Worm (Caenorhabditis elegans) whole organism, young adult: Measurements from ENCODE around the gene ZK218.1.
A peak's percentile ranks its signal among the peaks of the same experiment; 100 is the strongest.

Source experiments
- B0019.2 ChIP-seq: fragments of 200-800 bp; sonication (Bioruptor generic); conservative IDR thresholded peaks from 2 replicates; pipeline ENCODE4 v1.3.6; 2022; ENCODE audit warnings: missing genetic modification reagents, missing genetic modification characterization, missing compliant biosample characterization
- B0261.1 ChIP-seq: sonication (generic microtip); optimal IDR thresholded peaks from 2 replicates; lab custom pipeline; 2016; ENCODE audit warnings: mild to moderate bottlenecking, missing genetic modification characterization, moderate library complexity, missing compliant biosample characterization
- C06A6.2 ChIP-seq: fragments of 200-800 bp; sonication (Bioruptor generic); conservative IDR thresholded peaks from 2 replicates; pipeline ENCODE4 v1.3.6; 2022; ENCODE audit warnings: missing genetic modification characterization, missing compliant biosample characterization
- D2030.7 ChIP-seq: fragments of 200-800 bp; sonication (Bioruptor generic); IDR thresholded peaks from 2 replicates; pipeline ENCODE4 v1.3.6; 2022; ENCODE audit warnings: missing genetic modification reagents, missing genetic modification characterization, missing compliant biosample characterization
- F37B4.10 ChIP-seq: fragments of 200-800 bp; sonication (Bioruptor generic); IDR thresholded peaks from 2 replicates; pipeline ENCODE4 v1.3.6; 2022; ENCODE audit warnings: missing genetic modification characterization, missing compliant biosample characterization
- F49E8.2 ChIP-seq: sonication (generic microtip); optimal IDR thresholded peaks from 3 replicates; lab custom pipeline; 2017; ENCODE audit warnings: missing genetic modification characterization, mild to moderate bottlenecking, missing compliant biosample characterization, antibody characterized with exemption, moderate library complexity; ENCODE audit not compliant: insufficient read depth
- F55B11.4 ChIP-seq: sonication (generic microtip); optimal IDR thresholded peaks from 2 replicates; lab custom pipeline; 2016; ENCODE audit warnings: missing compliant biosample characterization, missing genetic modification characterization, borderline replicate concordance; ENCODE audit not compliant: insufficient read depth
- akir-1 ChIP-seq: fragments of 200-800 bp; sonication (Bioruptor generic); optimal IDR thresholded peaks from 2 replicates; lab custom pipeline; 2018; ENCODE audit warnings: mild to moderate bottlenecking, missing genetic modification characterization, moderate library complexity, missing compliant biosample characterization
- attf-3 ChIP-seq: fragments of 200-800 bp; sonication (Bioruptor generic); conservative IDR thresholded peaks from 2 replicates; pipeline ENCODE4 v1.3.6; 2022; ENCODE audit warnings: missing genetic modification reagents, missing genetic modification characterization, missing compliant biosample characterization
- bed-2 ChIP-seq: fragments of 200-800 bp; sonication (Bioruptor generic); IDR thresholded peaks from 2 replicates; pipeline ENCODE4 v1.3.6; 2022; ENCODE audit warnings: missing genetic modification reagents, missing genetic modification characterization, missing compliant biosample characterization
- ccch-3 ChIP-seq: fragments of 200-800 bp; sonication (Bioruptor generic); optimal IDR thresholded peaks from 2 replicates; lab custom pipeline; 2018; ENCODE audit warnings: mild to moderate bottlenecking, missing genetic modification characterization, missing compliant biosample characterization
- ceh-91 ChIP-seq: fragments of 200-800 bp; sonication (Bioruptor generic); IDR thresholded peaks from 2 replicates; pipeline ENCODE4 v1.3.6; 2022; ENCODE audit warnings: missing genetic modification reagents, missing genetic modification characterization, missing compliant biosample characterization
- die-1 ChIP-seq: sonication (generic microtip); optimal IDR thresholded peaks from 2 replicates; lab custom pipeline; 2016; ENCODE audit warnings: missing genotype, mild to moderate bottlenecking, missing genetic modification characterization, missing compliant biosample characterization
- efl-1 ChIP-seq: fragments of 150-350 bp; optimal IDR thresholded peaks from 2 replicates; lab custom pipeline; 2014; ENCODE audit warnings: missing biosample characterization, missing genetic modification reagents, missing genetic modification characterization
- egl-18 ChIP-seq: fragments of 200-800 bp; sonication (Bioruptor generic); IDR thresholded peaks from 2 replicates; pipeline ENCODE4 v1.3.6; 2022; ENCODE audit warnings: missing genetic modification reagents, missing genetic modification characterization, missing compliant biosample characterization
- gei-17 ChIP-seq: fragments of 200-800 bp; sonication (Bioruptor generic); optimal IDR thresholded peaks from 2 replicates; lab custom pipeline; 2018; ENCODE audit warnings: mild to moderate bottlenecking, missing genetic modification characterization, missing compliant biosample characterization
- hrde-1 ChIP-seq: sonication (generic microtip); optimal IDR thresholded peaks from 2 replicates; lab custom pipeline; 2016; ENCODE audit warnings: missing genetic modification characterization, mild to moderate bottlenecking, missing compliant biosample characterization, moderate library complexity, missing genotype, missing genetic modification reagents, borderline replicate concordance
- hsf-1 ChIP-seq: fragments of 200-800 bp; sonication (Bioruptor generic); IDR thresholded peaks from 2 replicates; pipeline ENCODE4 v1.3.6; 2022; ENCODE audit warnings: missing genetic modification reagents, missing genetic modification characterization, missing compliant biosample characterization
- lag-1 ChIP-seq: fragments of 200-800 bp; sonication (Bioruptor generic); IDR thresholded peaks from 2 replicates; pipeline ENCODE4 v1.3.6; 2022; ENCODE audit warnings: missing genetic modification reagents, missing genetic modification characterization, missing compliant biosample characterization
- let-526 ChIP-seq: fragments of 200-800 bp; sonication (Bioruptor generic); IDR thresholded peaks from 2 replicates; pipeline ENCODE4 v1.3.6; 2022; ENCODE audit warnings: missing genetic modification reagents, missing genetic modification characterization, missing compliant biosample characterization
- lin-35 ChIP-seq, 3 experiments: fragments of 150-350 bp in 2 of 3; sonication (generic microtip) in 1 of 3; optimal IDR thresholded peaks; 2 replicates each; lab custom pipeline; 2014 to 2018; ENCODE audit warnings: missing biosample characterization in 3 of 3, missing genetic modification characterization in 3 of 3, missing genetic modification reagents in 3 of 3
- lin-54 ChIP-seq: fragments of 200-800 bp; sonication (Bioruptor generic); optimal IDR thresholded peaks from 2 replicates; lab custom pipeline; 2018; ENCODE audit warnings: mild to moderate bottlenecking, missing genetic modification characterization, missing compliant biosample characterization
- lsl-1 ChIP-seq: fragments of 200-800 bp; sonication (Bioruptor generic); optimal IDR thresholded peaks from 2 replicates; lab custom pipeline; 2018; ENCODE audit warnings: mild to moderate bottlenecking, missing genetic modification characterization, moderate library complexity, missing compliant biosample characterization
- nfya-1 ChIP-seq: sonication (generic microtip); optimal IDR thresholded peaks from 2 replicates; lab custom pipeline; 2017; ENCODE audit warnings: antibody characterized with exemption, missing compliant biosample characterization, missing genetic modification characterization, borderline replicate concordance; ENCODE audit not compliant: insufficient read depth
- nhr-80 ChIP-seq: sonication (generic microtip); optimal IDR thresholded peaks from 2 replicates; lab custom pipeline; 2016; ENCODE audit warnings: missing genetic modification characterization, missing compliant biosample characterization
- nhr-90 ChIP-seq: sonication (generic microtip); optimal IDR thresholded peaks from 2 replicates; lab custom pipeline; 2016; ENCODE audit warnings: missing genotype, mild to moderate bottlenecking, missing genetic modification characterization, missing compliant biosample characterization
- rec-8 ChIP-seq, 2 experiments: sonication (generic microtip); optimal IDR thresholded peaks; 2 replicates each; lab custom pipeline; 2016; ENCODE audit warnings: mild to moderate bottlenecking in 2 of 2, missing genetic modification characterization in 2 of 2, missing genetic modification reagents in 2 of 2, missing genotype in 2 of 2, missing biosample characterization in 1 of 2, missing compliant biosample characterization in 1 of 2, moderate library complexity in 1 of 2
- snpc-1.3 ChIP-seq: sonication (generic microtip); optimal IDR thresholded peaks from 2 replicates; lab custom pipeline; 2017; ENCODE audit warnings: missing genetic modification characterization, mild to moderate bottlenecking, missing compliant biosample characterization, antibody characterized with exemption, moderate library complexity, missing genotype, missing genetic modification reagents; ENCODE audit not compliant: insufficient read depth
- snpc-3.4 ChIP-seq: sonication (generic microtip); optimal IDR thresholded peaks from 2 replicates; lab custom pipeline; 2017; ENCODE audit warnings: missing genetic modification characterization, mild to moderate bottlenecking, missing compliant biosample characterization, antibody characterized with exemption, moderate library complexity, missing genotype, missing genetic modification reagents
- snpc-4 ChIP-seq, 5 experiments: fragments of 150-350 bp in 1 of 5; sonication (generic microtip) in 4 of 5; optimal IDR thresholded peaks; 2 replicates each; lab custom pipeline; 2014 to 2018; ENCODE audit warnings: missing genetic modification characterization in 5 of 5, missing biosample characterization in 3 of 5, antibody characterized with exemption in 2 of 5, mild to moderate bottlenecking in 2 of 5, missing compliant biosample characterization in 2 of 5, missing genotype in 2 of 5, moderate library complexity in 2 of 5, missing genetic modification reagents in 1 of 5
- tbp1 ChIP-seq: fragments of 200-800 bp; sonication (Bioruptor generic); optimal IDR thresholded peaks from 2 replicates; lab custom pipeline; 2018; ENCODE audit warnings: mild to moderate bottlenecking, missing genetic modification characterization, missing compliant biosample characterization
- xnd-1 ChIP-seq: sonication (generic microtip); optimal IDR thresholded peaks from 2 replicates; lab custom pipeline; 2016; ENCODE audit warnings: missing genotype, missing genetic modification reagents, missing genetic modification characterization, missing compliant biosample characterization
- zfh-2 ChIP-seq: fragments of 200-800 bp; sonication (Bioruptor generic); conservative IDR thresholded peaks from 2 replicates; pipeline ENCODE4 v1.3.6; 2022; ENCODE audit warnings: missing genetic modification reagents, missing genetic modification characterization, missing compliant biosample characterization
- ztf-26 ChIP-seq: sonication (generic microtip); optimal IDR thresholded peaks from 2 replicates; lab custom pipeline; 2017; ENCODE audit warnings: missing genetic modification characterization, missing compliant biosample characterization
- ztf-3 ChIP-seq: fragments of 200-800 bp; sonication (Bioruptor generic); optimal IDR thresholded peaks from 2 replicates; lab custom pipeline; 2018; ENCODE audit warnings: mild to moderate bottlenecking, missing genetic modification characterization, missing compliant biosample characterization
- ztf-6 ChIP-seq: fragments of 200-800 bp; sonication (Bioruptor generic); IDR thresholded peaks from 2 replicates; pipeline ENCODE4 v1.3.6; 2022; ENCODE audit warnings: missing genetic modification reagents, missing genetic modification characterization, missing compliant biosample characterization

The ZK218.1 gene

DNA sequence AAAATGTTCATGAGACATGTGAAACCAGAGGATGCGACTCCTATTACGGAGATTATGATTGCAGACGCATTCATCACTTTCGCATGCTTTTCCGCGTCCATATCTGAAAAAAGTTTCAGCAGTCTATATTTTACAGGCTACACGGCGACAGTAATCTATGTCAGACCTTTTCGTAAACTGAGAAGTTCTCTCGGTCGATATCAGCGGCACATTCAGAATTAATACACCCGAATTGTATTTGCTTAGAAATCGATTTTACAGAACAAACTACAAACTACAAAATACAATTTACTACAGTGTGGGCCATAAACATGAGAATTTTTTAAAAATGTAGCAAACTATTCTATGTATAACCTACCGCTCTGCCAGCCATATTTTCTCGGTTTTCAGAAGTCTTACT is 20.8 kb upstream of the ZK218.1 start, which contains the start of gene srbc-14:
TSS of gene srbc-14 (minus strand) at position 101 of the 400 bp plus-strand sequence.
- TF ChIP-seq B0261.1 (no peak), nhr-90 (tag; lab: Kevin White, UChicago) (no peak)

DNA sequence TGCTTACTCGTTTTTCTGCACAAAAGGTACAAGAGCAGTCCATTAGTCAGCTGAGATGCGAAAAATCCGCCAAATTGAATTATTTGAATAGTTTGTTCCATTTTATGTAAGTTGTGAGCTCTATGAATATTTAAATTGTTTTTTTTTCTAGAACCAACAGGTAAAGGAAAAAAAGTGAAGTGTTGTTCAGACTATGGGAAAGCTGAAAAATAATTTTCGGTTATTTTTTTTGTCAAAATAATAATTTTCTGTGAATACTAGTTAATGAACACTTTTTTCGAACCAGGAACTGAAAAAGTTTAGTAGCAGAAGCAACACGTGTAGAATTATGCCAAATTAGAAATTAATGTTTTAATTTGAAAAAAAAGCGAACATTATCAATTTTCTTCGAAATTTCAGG is 16.5 kb upstream of the ZK218.1 start, which contains the start of gene str-125:
TSS of gene str-125 (minus strand) at position 101 of the 400 bp plus-strand sequence.
- no peak for TF ChIP-seq lsl-1 (GFP tag; lab: Kevin White, UChicago)
- TF ChIP-seq hsf-1, result no peak
- no peak for TF ChIP-seq F37B4.10 (GFP tag; lab: Robert Waterston, UW)
- no peak for TF ChIP-seq rec-8 (tag; optimal IDR thresholded peaks at IDR 0.05; lab: Kevin White, UChicago)
- TF ChIP-seq nfya-1 (tag; lab: Kevin White, UChicago), result no peak
- no peak for TF ChIP-seq egl-18
- TF ChIP-seq C06A6.2 (GFP tag; lab: Robert Waterston, UW), result no peak
- TF ChIP-seq snpc-3.4 (tag; lab: Kevin White, UChicago), result no peak
- TF ChIP-seq lag-1 (GFP tag; lab: Robert Waterston, UW), result no peak
- no peak for TF ChIP-seq lin-54 (GFP tag; lab: Kevin White, UChicago)
- no peak for TF ChIP-seq ceh-91
- TF ChIP-seq akir-1, result no peak

DNA sequence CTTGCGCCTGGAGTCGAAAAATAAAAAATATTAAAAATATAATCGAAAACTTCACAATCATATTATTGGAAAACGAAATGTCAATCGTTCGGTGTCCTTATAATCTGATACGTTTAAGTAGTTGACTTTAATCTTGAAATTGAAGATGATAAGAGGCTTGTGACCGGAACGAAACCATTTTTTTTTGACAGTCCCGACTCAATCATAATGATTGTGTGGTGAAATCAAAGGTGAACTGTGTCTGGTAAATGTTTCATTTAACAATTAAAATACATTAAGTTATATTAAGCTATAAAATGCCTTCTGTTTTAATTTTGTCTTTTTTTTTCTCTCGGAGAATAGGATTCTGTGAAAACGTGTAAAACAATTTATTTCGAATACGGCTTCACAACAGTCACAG is 14.5 kb upstream of the ZK218.1 start, which contains the start of gene T05E12.3:
TSS of gene T05E12.3 (minus strand) at position 101 of the 400 bp plus-strand sequence.
- no peak for TF ChIP-seq die-1 (tag; lab: Kevin White, UChicago)
- peak; percentile 42 for TF ChIP-seq nhr-80 (tag; lab: Kevin White, UChicago)
- TF ChIP-seq snpc-4 (GFP tag; optimal IDR thresholded peaks at IDR 0.05; lab: Kevin White, UChicago), result no peak
- peak in 1 of 4 experiments; percentile 50 for TF ChIP-seq snpc-4 (tag; optimal IDR thresholded peaks at IDR 0.05; lab: Kevin White, UChicago)
- TF ChIP-seq ztf-3, result no peak

DNA sequence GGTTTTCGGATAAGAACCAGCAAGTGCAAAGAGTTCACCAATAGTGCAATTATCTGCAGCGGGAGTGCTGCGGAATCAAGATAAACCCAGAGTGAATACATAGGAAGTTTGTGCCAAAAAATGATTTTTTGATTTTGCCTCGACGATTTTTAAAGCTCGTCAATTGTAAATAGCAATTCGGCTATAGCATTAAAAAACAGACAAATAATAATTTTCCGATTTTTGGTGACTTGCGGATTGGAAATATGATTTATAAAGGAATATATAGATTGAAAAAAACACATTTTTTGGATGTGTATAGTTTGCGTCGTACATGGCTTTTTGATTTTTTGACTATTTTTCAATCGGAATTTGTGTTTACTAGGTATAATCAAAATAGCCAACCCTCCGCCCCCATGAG is 12.6 kb upstream of the ZK218.1 start, which contains the start of gene srw-20:
TSS of gene srw-20 (minus strand) at position 101 of the 400 bp plus-strand sequence.
- TF ChIP-seq F49E8.2, result no peak
- TF ChIP-seq ccch-3 (GFP tag; lab: Kevin White, UChicago), result no peak
- no peak for TF ChIP-seq snpc-1.3 (tag; lab: Kevin White, UChicago)
- TF ChIP-seq tbp1, result no peak
- no peak for TF ChIP-seq attf-3 (GFP tag; lab: Robert Waterston, UW)
- no peak for TF ChIP-seq F55B11.4
- TF ChIP-seq let-526 (GFP tag; lab: Robert Waterston, UW), result no peak
- no peak for TF ChIP-seq nfya-1 (tag; lab: Kevin White, UChicago)
- TF ChIP-seq, all 124 proteins: peak for 0

DNA sequence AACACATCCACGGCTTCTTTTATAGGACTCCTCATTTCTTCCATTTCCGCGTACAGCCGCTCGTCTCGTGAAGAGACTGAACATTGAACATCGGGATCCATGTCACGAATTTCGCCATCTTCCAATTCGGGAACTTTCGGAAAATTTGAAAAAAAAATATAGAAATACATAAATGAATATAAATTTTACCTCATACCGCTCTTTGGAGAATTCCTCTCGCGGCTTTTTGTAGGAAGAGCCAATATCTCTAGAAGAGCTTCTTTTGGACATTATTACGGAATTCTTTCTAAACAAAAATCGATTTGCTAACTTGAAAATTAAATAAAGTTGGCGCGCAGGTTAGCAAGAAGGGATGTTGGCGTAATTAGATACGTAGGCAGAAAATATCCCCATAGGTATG is 9.6 kb upstream of the ZK218.1 start, which contains the start of gene T05E12.9:
TSS of gene T05E12.9 (minus strand) at position 101 of the 400 bp plus-strand sequence.
- TF ChIP-seq ztf-6 (GFP tag; lab: Robert Waterston, UW) (no peak), efl-1 (no peak), zfh-2 (GFP tag; lab: Robert Waterston, UW) (no peak), D2030.7 (GFP tag; lab: Robert Waterston, UW) (no peak), hrde-1 (no peak), lin-54 (GFP tag; lab: Kevin White, UChicago) (no peak), ztf-26 (no peak), bed-2 (no peak), die-1 (tag; lab: Kevin White, UChicago) (no peak), xnd-1 (tag; lab: Kevin White, UChicago) (no peak), B0019.2 (GFP tag; lab: Robert Waterston, UW) (no peak), lin-35 (GFP tag; optimal IDR thresholded peaks at IDR 0.05; lab: Kevin White, UChicago) (no peak), gei-17 (GFP tag; lab: Kevin White, UChicago) (no peak)
